Worm (Caenorhabditis elegans) whole organism, dauer: ENCODE data around the gene mlt-9.

Experiments
- unc-62 ChIP-seq: sonication (generic microtip); optimal IDR thresholded peaks from 2 replicates; lab custom pipeline; 2017; ENCODE audit warnings: missing biosample characterization, missing genetic modification reagents, missing genetic modification characterization

mlt-9 gene

ce11 chrX:15107747-15108252 is at the start of gene mlt-9:
Gene mlt-9, minus strand, starts transcription at chrX:15107797.
- TF ChIP-seq unc-62 (GFP tag; lab: Kevin White, UChicago), result no peak

ce11 chrX:15155054-15155453 is 47.5 kb upstream of the mlt-9 start:
- TF ChIP-seq unc-62 (GFP tag; lab: Kevin White, UChicago), result no peak

ce11 chrX:15148831-15149230 is 41.2 kb upstream of the mlt-9 start:
- no peak for TF ChIP-seq unc-62 (GFP tag; lab: Kevin White, UChicago)

ce11 chrX:15148389-15148788 is 40.8 kb upstream of the mlt-9 start:
- no peak for TF ChIP-seq unc-62 (GFP tag; lab: Kevin White, UChicago)

ce11 chrX:15147640-15148039 is 40.0 kb upstream of the mlt-9 start, which contains the start of gene unc-7:
Gene unc-7, minus strand, starts transcription at chrX:15147740.
- TF ChIP-seq unc-62 (GFP tag; lab: Kevin White, UChicago), result no peak

- TF ChIP-seq unc-62 (GFP tag; lab: Kevin White, UChicago), result no peak
Measured at ce11 chrX:15146415-15147210, 39.0 kb upstream of the mlt-9 start.

- no peak for TF ChIP-seq unc-62 (GFP tag; lab: Kevin White, UChicago)
Measured at ce11 chrX:15134941-15135340, 27.3 kb upstream of the mlt-9 start.

- no peak for TF ChIP-seq unc-62 (GFP tag; lab: Kevin White, UChicago)
Measured at ce11 chrX:15133180-15133579, 25.6 kb upstream of the mlt-9 start.

- TF ChIP-seq unc-62 (GFP tag; lab: Kevin White, UChicago), result no peak
Measured at ce11 chrX:15132073-15132472, 24.5 kb upstream of the mlt-9 start.

ce11 chrX:15128184-15128583 is 20.6 kb upstream of the mlt-9 start:
- no peak for TF ChIP-seq unc-62 (GFP tag; lab: Kevin White, UChicago)

- TF ChIP-seq unc-62 (GFP tag; lab: Kevin White, UChicago), result no peak
Measured at ce11 chrX:15127338-15127737, 19.7 kb upstream of the mlt-9 start.

ce11 chrX:15126736-15127135 is 19.1 kb upstream of the mlt-9 start:
- no peak for TF ChIP-seq unc-62 (GFP tag; lab: Kevin White, UChicago)

ce11 chrX:15125138-15125537 is 17.5 kb upstream of the mlt-9 start:
- no peak for TF ChIP-seq unc-62 (GFP tag; lab: Kevin White, UChicago)

- TF ChIP-seq unc-62 (GFP tag; lab: Kevin White, UChicago), result no peak
Measured at ce11 chrX:15120545-15120944, 12.9 kb upstream of the mlt-9 start.

ce11 chrX:15116514-15116913 is 8.9 kb upstream of the mlt-9 start, which contains the start of gene R07D5.2:
Gene R07D5.2, minus strand, starts transcription at chrX:15116614.
- TF ChIP-seq unc-62 (GFP tag; lab: Kevin White, UChicago), result no peak

- TF ChIP-seq unc-62 (GFP tag; lab: Kevin White, UChicago), result no peak
Measured at ce11 chrX:15115748-15116147, 8.2 kb upstream of the mlt-9 start.

ce11 chrX:15112172-15112571 is 4.6 kb upstream of the mlt-9 start:
- TF ChIP-seq unc-62 (GFP tag; lab: Kevin White, UChicago), result no peak
